Worm (Caenorhabditis elegans) whole organism, young adult: ENCODE measurements around the gene C01B10.44.

Source experiments
- B0019.2 ChIP-seq: fragments of 200-800 bp; sonication (Bioruptor generic); conservative IDR thresholded peaks from 2 replicates; pipeline ENCODE4 v1.3.6; 2022; ENCODE audit warnings: missing genetic modification reagents, missing genetic modification characterization, missing compliant biosample characterization
- B0035.1 ChIP-seq: sonication (generic microtip); optimal IDR thresholded peaks from 2 replicates; lab custom pipeline; 2016; ENCODE audit warnings: missing genetic modification characterization, mild to moderate bottlenecking, missing compliant biosample characterization, missing genotype, missing genetic modification reagents
- F10E7.11 ChIP-seq: sonication (generic microtip); optimal IDR thresholded peaks from 2 replicates; lab custom pipeline; 2017; ENCODE audit warnings: mild to moderate bottlenecking, missing genetic modification characterization, moderate library complexity, missing compliant biosample characterization
- F22D6.2 ChIP-seq: sonication (generic microtip); optimal IDR thresholded peaks from 2 replicates; lab custom pipeline; 2016; ENCODE audit warnings: mild to moderate bottlenecking, missing genetic modification characterization, missing compliant biosample characterization
- F37B4.10 ChIP-seq: fragments of 200-800 bp; sonication (Bioruptor generic); IDR thresholded peaks from 2 replicates; pipeline ENCODE4 v1.3.6; 2022; ENCODE audit warnings: missing genetic modification characterization, missing compliant biosample characterization
- F52B5.7 ChIP-seq: sonication (generic microtip); optimal IDR thresholded peaks from 2 replicates; lab custom pipeline; 2016; ENCODE audit warnings: mild to moderate bottlenecking, missing genetic modification characterization, missing compliant biosample characterization
- F55B11.4 ChIP-seq: sonication (generic microtip); optimal IDR thresholded peaks from 2 replicates; lab custom pipeline; 2016; ENCODE audit warnings: missing compliant biosample characterization, missing genetic modification characterization, borderline replicate concordance; ENCODE audit not compliant: insufficient read depth
- F57C9.4 ChIP-seq: sonication (generic microtip); optimal IDR thresholded peaks from 2 replicates; lab custom pipeline; 2017; ENCODE audit warnings: mild to moderate bottlenecking, missing genetic modification characterization, missing compliant biosample characterization
- Y53G8AR.9 ChIP-seq: fragments of 200-800 bp; sonication (Bioruptor generic); conservative IDR thresholded peaks from 2 replicates; pipeline ENCODE4 v1.3.6; 2022; ENCODE audit warnings: missing genetic modification reagents, missing genetic modification characterization, missing compliant biosample characterization
- Y56A3A.18 ChIP-seq: fragments of 200-800 bp; sonication (Bioruptor generic); IDR thresholded peaks from 2 replicates; pipeline ENCODE4 v1.3.6; 2022; ENCODE audit warnings: missing genetic modification reagents, missing genetic modification characterization, missing compliant biosample characterization
- Y79H2A.3 ChIP-seq: fragments of 200-800 bp; sonication (Bioruptor generic); conservative IDR thresholded peaks from 2 replicates; pipeline ENCODE4 v1.3.6; 2022; ENCODE audit warnings: missing genetic modification reagents, missing genetic modification characterization, missing compliant biosample characterization
- Y95B8A.8 ChIP-seq: fragments of 200-800 bp; sonication (Bioruptor generic); IDR thresholded peaks from 2 replicates; pipeline ENCODE4 v1.3.6; 2022; ENCODE audit warnings: missing genetic modification reagents, missing genetic modification characterization, missing compliant biosample characterization
- ama-1 ChIP-seq, 3 experiments: fragments of 150-350 bp in 1 of 3; sonication (generic microtip) in 2 of 3; optimal IDR thresholded peaks; 2 replicates each; lab custom pipeline; 2014 to 2018; ENCODE audit warnings: missing biosample characterization in 2 of 3, missing genetic modification characterization in 2 of 3, missing genetic modification reagents in 2 of 3
- aptf-3 ChIP-seq: fragments of 200-800 bp; sonication (Bioruptor generic); IDR thresholded peaks from 2 replicates; pipeline ENCODE4 v1.3.6; 2022; ENCODE audit warnings: missing genetic modification characterization, missing compliant biosample characterization
- attf-6 ChIP-seq: fragments of 200-800 bp; sonication (Bioruptor generic); IDR thresholded peaks from 2 replicates; pipeline ENCODE4 v1.3.6; 2022; ENCODE audit warnings: missing genetic modification reagents, missing genetic modification characterization, missing compliant biosample characterization
- bed-1 ChIP-seq: fragments of 200-800 bp; sonication (Bioruptor generic); IDR thresholded peaks from 2 replicates; pipeline ENCODE4 v1.3.6; 2022; ENCODE audit warnings: missing genetic modification reagents, missing genetic modification characterization, missing compliant biosample characterization
- cebp-1 ChIP-seq, 2 experiments: fragments of 200-800 bp in 1 of 2; sonication (Bioruptor generic) in 1 of 2; sonication (generic microtip) in 1 of 2; IDR thresholded peaks in 1 of 2; optimal IDR thresholded peaks in 1 of 2; 2 replicates each; pipeline versions ENCODE4 v1.3.6 to Lab custom; 2017 to 2022; ENCODE audit warnings: missing compliant biosample characterization in 2 of 2, missing genetic modification characterization in 2 of 2, mild to moderate bottlenecking in 1 of 2, missing genetic modification reagents in 1 of 2, moderate library complexity in 1 of 2
- ceh-100 ChIP-seq: fragments of 200-800 bp; sonication (Bioruptor generic); IDR thresholded peaks from 2 replicates; pipeline ENCODE4 v1.3.6; 2022; ENCODE audit warnings: missing genetic modification reagents, missing genetic modification characterization, missing compliant biosample characterization
- ceh-27 ChIP-seq: fragments of 200-800 bp; sonication (Bioruptor generic); optimal IDR thresholded peaks from 2 replicates; lab custom pipeline; 2018; ENCODE audit warnings: mild to moderate bottlenecking, missing genetic modification characterization, moderate library complexity, missing compliant biosample characterization
- ceh-58 ChIP-seq: fragments of 200-800 bp; sonication (Bioruptor generic); IDR thresholded peaks from 2 replicates; pipeline ENCODE4 v1.3.6; 2022; ENCODE audit warnings: missing genetic modification characterization, missing compliant biosample characterization
- ceh-79 ChIP-seq: sonication (generic microtip); optimal IDR thresholded peaks from 2 replicates; lab custom pipeline; 2017; ENCODE audit warnings: mild to moderate bottlenecking, missing genetic modification characterization, missing compliant biosample characterization
- ceh-91 ChIP-seq: fragments of 200-800 bp; sonication (Bioruptor generic); IDR thresholded peaks from 2 replicates; pipeline ENCODE4 v1.3.6; 2022; ENCODE audit warnings: missing genetic modification reagents, missing genetic modification characterization, missing compliant biosample characterization
- die-1 ChIP-seq: sonication (generic microtip); optimal IDR thresholded peaks from 2 replicates; lab custom pipeline; 2016; ENCODE audit warnings: missing genotype, mild to moderate bottlenecking, missing genetic modification characterization, missing compliant biosample characterization
- dpl-1 ChIP-seq: fragments of 150-350 bp; optimal IDR thresholded peaks from 2 replicates; lab custom pipeline; 2014; ENCODE audit warnings: missing biosample characterization, missing genetic modification reagents, missing genetic modification characterization
- egl-18 ChIP-seq: fragments of 200-800 bp; sonication (Bioruptor generic); IDR thresholded peaks from 2 replicates; pipeline ENCODE4 v1.3.6; 2022; ENCODE audit warnings: missing genetic modification reagents, missing genetic modification characterization, missing compliant biosample characterization
- egl-44 ChIP-seq: fragments of 200-800 bp; sonication (Bioruptor generic); IDR thresholded peaks from 2 replicates; pipeline ENCODE4 v1.3.6; 2022; ENCODE audit warnings: missing genetic modification reagents, missing genetic modification characterization, missing compliant biosample characterization
- ekl-4 ChIP-seq: fragments of 200-800 bp; sonication (Bioruptor generic); IDR thresholded peaks from 2 replicates; pipeline ENCODE4 v1.3.6; 2022; ENCODE audit warnings: missing genetic modification reagents, missing genetic modification characterization, missing compliant biosample characterization
- hlh-12 ChIP-seq: sonication (generic microtip); optimal IDR thresholded peaks from 2 replicates; lab custom pipeline; 2016; ENCODE audit warnings: missing genetic modification characterization, missing compliant biosample characterization
- hlh-26 ChIP-seq: fragments of 200-800 bp; sonication (Bioruptor generic); conservative IDR thresholded peaks from 2 replicates; pipeline ENCODE4 v1.3.6; 2022; ENCODE audit warnings: missing genetic modification reagents, missing genetic modification characterization, missing compliant biosample characterization
- hmg-1.2 ChIP-seq: fragments of 200-800 bp; sonication (Bioruptor generic); IDR thresholded peaks from 2 replicates; pipeline ENCODE4 v1.3.6; 2022; ENCODE audit warnings: missing genetic modification reagents, missing genetic modification characterization, missing compliant biosample characterization
- hrde-1 ChIP-seq: sonication (generic microtip); optimal IDR thresholded peaks from 2 replicates; lab custom pipeline; 2016; ENCODE audit warnings: missing genetic modification characterization, mild to moderate bottlenecking, missing compliant biosample characterization, moderate library complexity, missing genotype, missing genetic modification reagents, borderline replicate concordance
- lin-54 ChIP-seq: fragments of 200-800 bp; sonication (Bioruptor generic); optimal IDR thresholded peaks from 2 replicates; lab custom pipeline; 2018; ENCODE audit warnings: mild to moderate bottlenecking, missing genetic modification characterization, missing compliant biosample characterization
- lsy-27 ChIP-seq: sonication (generic microtip); optimal IDR thresholded peaks from 2 replicates; lab custom pipeline; 2017; ENCODE audit warnings: missing genetic modification characterization, mild to moderate bottlenecking, missing compliant biosample characterization, antibody characterized with exemption, missing genotype, borderline replicate concordance; ENCODE audit not compliant: insufficient read depth
- madf-3 ChIP-seq: fragments of 200-800 bp; sonication (Bioruptor generic); IDR thresholded peaks from 2 replicates; pipeline ENCODE4 v1.3.6; 2022; ENCODE audit warnings: missing genetic modification reagents, missing genetic modification characterization, missing compliant biosample characterization
- mcd-1 ChIP-seq: fragments of 200-800 bp; sonication (Bioruptor generic); IDR thresholded peaks from 2 replicates; pipeline ENCODE4 v1.3.6; 2022; ENCODE audit warnings: missing genetic modification reagents, missing genetic modification characterization, missing compliant biosample characterization
- mes-4 ChIP-seq: sonication (generic microtip); optimal IDR thresholded peaks from 2 replicates; lab custom pipeline; 2016; ENCODE audit warnings: missing genotype, missing genetic modification characterization, missing compliant biosample characterization
- nfyb-1 ChIP-seq: fragments of 200-800 bp; sonication (Bioruptor generic); IDR thresholded peaks from 2 replicates; pipeline ENCODE4 v1.3.6; 2022; ENCODE audit warnings: missing genetic modification reagents, missing genetic modification characterization, missing compliant biosample characterization
- nhr-120 ChIP-seq: fragments of 200-800 bp; sonication (Bioruptor generic); IDR thresholded peaks from 2 replicates; pipeline ENCODE4 v1.3.6; 2022; ENCODE audit warnings: missing genetic modification characterization, missing compliant biosample characterization
- nhr-27 ChIP-seq: fragments of 200-800 bp; sonication (Bioruptor generic); optimal IDR thresholded peaks from 2 replicates; lab custom pipeline; 2018; ENCODE audit warnings: mild to moderate bottlenecking, missing genetic modification characterization, moderate library complexity, missing compliant biosample characterization
- repo-1 ChIP-seq: sonication (generic microtip); optimal IDR thresholded peaks from 2 replicates; lab custom pipeline; 2017; ENCODE audit warnings: mild to moderate bottlenecking, missing genetic modification characterization, missing compliant biosample characterization
- sdz-38 ChIP-seq: sonication (generic microtip); optimal IDR thresholded peaks from 2 replicates; lab custom pipeline; 2016; ENCODE audit warnings: missing genotype, missing genetic modification characterization, missing compliant biosample characterization
- snpc-1.1 ChIP-seq: sonication (generic microtip); optimal IDR thresholded peaks from 2 replicates; lab custom pipeline; 2017; ENCODE audit warnings: missing genetic modification characterization, mild to moderate bottlenecking, missing compliant biosample characterization, antibody characterized with exemption, moderate library complexity, missing genotype, missing genetic modification reagents; ENCODE audit not compliant: insufficient read depth
- sptf-2 ChIP-seq: fragments of 200-800 bp; sonication (Bioruptor generic); optimal IDR thresholded peaks from 2 replicates; lab custom pipeline; 2018; ENCODE audit warnings: mild to moderate bottlenecking, missing genetic modification characterization, missing compliant biosample characterization
- tbp1 ChIP-seq: fragments of 200-800 bp; sonication (Bioruptor generic); optimal IDR thresholded peaks from 2 replicates; lab custom pipeline; 2018; ENCODE audit warnings: mild to moderate bottlenecking, missing genetic modification characterization, missing compliant biosample characterization
- tlf-1 ChIP-seq: fragments of 200-800 bp; sonication (Bioruptor generic); optimal IDR thresholded peaks from 2 replicates; lab custom pipeline; 2018; ENCODE audit warnings: mild to moderate bottlenecking, missing genetic modification characterization, missing compliant biosample characterization
- unc-62 ChIP-seq: fragments of 150-350 bp; optimal IDR thresholded peaks from 2 replicates; lab custom pipeline; 2014; ENCODE audit warnings: missing biosample characterization, missing genetic modification reagents, missing genetic modification characterization
- ztf-22 ChIP-seq: fragments of 200-800 bp; sonication (Bioruptor generic); optimal IDR thresholded peaks from 2 replicates; lab custom pipeline; 2018; ENCODE audit warnings: mild to moderate bottlenecking, missing genetic modification characterization, moderate library complexity, missing compliant biosample characterization
- ztf-25 ChIP-seq: fragments of 200-800 bp; sonication (Bioruptor generic); IDR thresholded peaks from 2 replicates; pipeline ENCODE4 v1.3.6; 2022; ENCODE audit warnings: missing genetic modification reagents, missing genetic modification characterization, missing compliant biosample characterization

Gene C01B10.44

ce11 chrIV:6585397-6585921, 38.0 kb upstream of the C01B10.44 start, which contains the start of the genes F38A5.2 and dnj-11 (continued):
- peak; percentile 95 for TF ChIP-seq hmg-1.2 (GFP tag; lab: Robert Waterston, UW)
- peak; percentile 96 for TF ChIP-seq mcd-1 (GFP tag; lab: Robert Waterston, UW)
- no peak for TF ChIP-seq F37B4.10
- no peak for TF ChIP-seq ceh-58 (GFP tag; lab: Robert Waterston, UW)
- TF ChIP-seq repo-1 (tag; lab: Kevin White, UChicago): no peak
- no peak for TF ChIP-seq ama-1 (optimal IDR thresholded peaks at IDR 0.05; lab: Kevin White, UChicago)
- TF ChIP-seq ama-1 (GFP tag; optimal IDR thresholded peaks at IDR 0.05; lab: Kevin White, UChicago): no peak
- no peak for TF ChIP-seq egl-44 (GFP tag; lab: Robert Waterston, UW)
- no peak for TF ChIP-seq mes-4 (tag; lab: Kevin White, UChicago)
- no peak for TF ChIP-seq nhr-27 (tag; lab: Kevin White, UChicago)
- TF ChIP-seq hlh-12 (tag; lab: Kevin White, UChicago): no peak
- TF ChIP-seq F52B5.7 (tag; lab: Kevin White, UChicago): no peak
- no peak for TF ChIP-seq F57C9.4
- TF ChIP-seq ceh-100: peak; percentile 54; the same call in 1 of the 2 replicates
- TF ChIP-seq madf-3 (GFP tag; lab: Robert Waterston, UW): no peak
- peak; percentile 25 for TF ChIP-seq dpl-1 (GFP tag; lab: Kevin White, UChicago)
- TF ChIP-seq B0019.2: no peak
- TF ChIP-seq nhr-120: no peak
- no peak for TF ChIP-seq aptf-3 (GFP tag; lab: Robert Waterston, UW)
- peak; percentile 14 for TF ChIP-seq tlf-1 (GFP tag; lab: Kevin White, UChicago)
- TF ChIP-seq Y56A3A.18: no peak
- no peak for TF ChIP-seq attf-6 (GFP tag; lab: Robert Waterston, UW)
- TF ChIP-seq sdz-38 (tag; lab: Kevin White, UChicago): no peak
- 0 out of 2 replicates have a peak, but pooled peaks have one; percentile 23 for TF ChIP-seq Y95B8A.8
- TF ChIP-seq F55B11.4 (tag; lab: Kevin White, UChicago): no peak
- peak; percentile 49 for TF ChIP-seq tbp1 (GFP tag; lab: Kevin White, UChicago)
- no peak for TF ChIP-seq egl-18 (GFP tag; lab: Robert Waterston, UW)
- TF ChIP-seq hrde-1 (tag; lab: Kevin White, UChicago): no peak
- TF ChIP-seq snpc-1.1 (tag; lab: Kevin White, UChicago): no peak
- TF ChIP-seq ceh-27 (GFP tag; lab: Kevin White, UChicago): peak; percentile 73
- no peak for TF ChIP-seq sptf-2 (GFP tag; lab: Kevin White, UChicago)
- peak; percentile 47 for TF ChIP-seq lin-54 (GFP tag; lab: Kevin White, UChicago)
- TF ChIP-seq hlh-26: no peak
- TF ChIP-seq nfyb-1 (GFP tag; lab: Robert Waterston, UW): no peak
- TF ChIP-seq Y53G8AR.9 (GFP tag; lab: Robert Waterston, UW): no peak
- no peak for TF ChIP-seq die-1
- TF ChIP-seq unc-62 (GFP tag; lab: Kevin White, UChicago): no peak
- no peak for TF ChIP-seq bed-1 (GFP tag; lab: Robert Waterston, UW)
- no peak for TF ChIP-seq F10E7.11 (tag; lab: Kevin White, UChicago)
- no peak for TF ChIP-seq ztf-22 (GFP tag; lab: Kevin White, UChicago)
- no peak for TF ChIP-seq B0035.1
- TF ChIP-seq ztf-25 (GFP tag; lab: Robert Waterston, UW): no peak
- no peak for TF ChIP-seq lsy-27
- no peak; the same call in 1 of the 2 replicates for TF ChIP-seq ekl-4
- TF ChIP-seq ceh-91 (GFP tag; lab: Robert Waterston, UW): no peak
- no peak for TF ChIP-seq F22D6.2 (tag; lab: Kevin White, UChicago)
- TF ChIP-seq cebp-1 (GFP tag; IDR thresholded peaks at IDR 0.05; lab: Robert Waterston, UW): no peak
- peak; percentile 75 for TF ChIP-seq cebp-1 (tag; optimal IDR thresholded peaks at IDR 0.05; lab: Kevin White, UChicago)
- TF ChIP-seq Y79H2A.3: no peak
- no peak for TF ChIP-seq ceh-79 (tag; lab: Kevin White, UChicago)
